Worm (Caenorhabditis elegans): ENCODE data around the gene ssup-72.

ssup-72 gene

DNA sequence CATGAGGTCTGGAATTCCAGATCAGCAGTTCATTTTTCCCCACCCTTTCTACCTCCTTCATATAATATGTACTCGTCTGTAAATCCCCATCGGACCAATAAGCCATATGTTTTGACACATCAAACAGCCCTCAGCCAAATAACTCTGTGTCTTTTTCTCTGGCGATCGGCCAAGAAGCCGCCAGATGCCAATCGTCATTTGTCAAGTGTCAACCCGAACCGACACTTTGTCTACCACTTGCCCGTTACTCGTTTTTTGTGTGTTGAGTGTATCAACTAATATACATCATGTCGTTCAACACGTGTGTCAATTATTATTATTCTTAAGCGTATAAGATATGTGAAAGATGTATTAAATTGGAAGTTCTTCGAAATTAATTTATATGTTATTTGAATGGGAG lies 46.8 kb downstream of the ssup-72 start (continued):
- TF ChIP-seq sdz-12 (GFP tag; optimal IDR thresholded peaks at IDR 0.05) (no peak), daf-19 (GFP tag; conservative IDR thresholded peaks at IDR 0.05) (no peak), ztf-7 (tag; optimal IDR thresholded peaks at IDR 0.05) (no peak), nhr-25 (tag; optimal IDR thresholded peaks at IDR 0.05; ENCODE audit: borderline replicate concordance, insufficient read depth) (no peak), lin-13 (GFP tag; optimal IDR thresholded peaks at IDR 0.05) (no peak), ceh-82 (tag; optimal IDR thresholded peaks at IDR 0.05) (no peak), fos-1 (tag; optimal IDR thresholded peaks at IDR 0.05) (no peak), ama-1 (optimal IDR thresholded peaks at IDR 0.05) (no peak), tra-1 (GFP tag; IDR thresholded peaks at IDR 0.05) (peak; percentile 78), unc-130 (GFP tag; optimal IDR thresholded peaks at IDR 0.05) (no peak), zip-2 (tag; optimal IDR thresholded peaks at IDR 0.05) (no peak), lin-15B (tag; optimal IDR thresholded peaks at IDR 0.05) (no peak), dmd-6 (GFP tag; IDR thresholded peaks at IDR 0.05) (peak; percentile 56), ces-1 (GFP tag; optimal IDR thresholded peaks at IDR 0.05) (no peak), lin-39 (tag; optimal IDR thresholded peaks at IDR 0.05) (no peak), ZK337.2 (GFP tag; IDR thresholded peaks at IDR 0.05) (no peak), nhr-102 (tag; optimal IDR thresholded peaks at IDR 0.05) (no peak), madf-9 (GFP tag; conservative IDR thresholded peaks at IDR 0.05) (no peak), mep-1 (tag; optimal IDR thresholded peaks at IDR 0.05) (peak; percentile 45), R02D3.7 (tag; optimal IDR thresholded peaks at IDR 0.05) (no peak), egl-43 (GFP tag; IDR thresholded peaks at IDR 0.05) (no peak), lin-38 (GFP tag; IDR thresholded peaks at IDR 0.05) (no peak), ztf-11 (tag; optimal IDR thresholded peaks at IDR 0.05) (no peak)

- TF ChIP-seq mep-1 (tag; optimal IDR thresholded peaks at IDR 0.05) (peak; percentile 71), mes-2 (tag; optimal IDR thresholded peaks at IDR 0.05; ENCODE audit: poor library complexity, severe bottlenecking) (no peak), lin-39 (tag; optimal IDR thresholded peaks at IDR 0.05) (no peak), nhr-28 (tag; optimal IDR thresholded peaks at IDR 0.05) (peak; percentile 51), lim-7 (GFP tag; IDR thresholded peaks at IDR 0.05) (no peak), zfp-2 (tag; optimal IDR thresholded peaks at IDR 0.05) (no peak), daf-16 (GFP tag; optimal IDR thresholded peaks at IDR 0.05) (no peak), daf-16 (tag; optimal IDR thresholded peaks at IDR 0.05) (no peak), T26A8.4 (GFP tag; IDR thresholded peaks at IDR 0.05) (no peak), spr-3 (GFP tag; optimal IDR thresholded peaks at IDR 0.05) (no peak), F37D6.2 (tag; optimal IDR thresholded peaks at IDR 0.05) (peak; percentile 19), tag-97 (GFP tag; IDR thresholded peaks at IDR 0.05) (no peak), snpc-1.2 (GFP tag; IDR thresholded peaks at IDR 0.05) (no peak), nhr-25 (tag; optimal IDR thresholded peaks at IDR 0.05; ENCODE audit: borderline replicate concordance, insufficient read depth) (peak; percentile 54), nhr-102 (tag; optimal IDR thresholded peaks at IDR 0.05) (no peak), mdt-29 (GFP tag; IDR thresholded peaks at IDR 0.05) (no peak), nhr-237 (tag; optimal IDR thresholded peaks at IDR 0.05) (no peak), zip-11 (GFP tag; IDR thresholded peaks at IDR 0.05) (no peak), dmd-6 (GFP tag; IDR thresholded peaks at IDR 0.05) (peak; percentile 53), mdl-1 (tag; optimal IDR thresholded peaks at IDR 0.05) (peak; percentile 25 to 63), pqm-1 (tag; optimal IDR thresholded peaks at IDR 0.05) (no peak), hlh-30 (tag; optimal IDR thresholded peaks at IDR 0.05; ENCODE audit: insufficient read depth) (peak; percentile 5), ctbp-1 (GFP tag; IDR thresholded peaks at IDR 0.05) (peak; percentile 77), lin-29 (GFP tag; IDR thresholded peaks at IDR 0.05) (no peak), madf-5 (GFP tag; IDR thresholded peaks at IDR 0.05) (no peak), tra-1 (GFP tag; IDR thresholded peaks at IDR 0.05) (0 out of 2 replicates have a peak, but pooled peaks have one; percentile 49), hif-1 (tag; optimal IDR thresholded peaks at IDR 0.05) (peak in 1 of 2 experiments; percentile 14), rbr-2 (tag; optimal IDR thresholded peaks at IDR 0.05) (no peak), php-3 (GFP tag; IDR thresholded peaks at IDR 0.05) (no peak), ztf-7 (tag; optimal IDR thresholded peaks at IDR 0.05) (no peak), D1046.2 (GFP tag; IDR thresholded peaks at IDR 0.05) (no peak), F49E8.2 (tag; optimal IDR thresholded peaks at IDR 0.05; ENCODE audit: borderline replicate concordance) (no peak), lin-13 (GFP tag; optimal IDR thresholded peaks at IDR 0.05) (no peak), daf-12 (tag; optimal IDR thresholded peaks at IDR 0.05) (no peak), nhr-48 (tag; optimal IDR thresholded peaks at IDR 0.05) (peak; percentile 23), aha-1 (tag) (peak; percentile 21)
Measured at ce11 chrII:6823912-6824311, 47.5 kb downstream of the ssup-72 start.
